Worm (Caenorhabditis elegans) whole organism, L4/young adult: Measurements from ENCODE around the gene F35D11.1.

Source experiments
- W03F9.2 ChIP-seq: fragments of 150-350 bp; optimal IDR thresholded peaks from 2 replicates; lab custom pipeline; 2014; ENCODE audit warnings: missing biosample characterization, missing genetic modification characterization
- dao-5 ChIP-seq: sonication (generic microtip); optimal IDR thresholded peaks from 2 replicates; lab custom pipeline; 2016; ENCODE audit warnings: missing genotype, missing genetic modification characterization, moderate library complexity, missing compliant biosample characterization
- him-1 ChIP-seq: sonication (generic microtip); optimal IDR thresholded peaks from 2 replicates; lab custom pipeline; 2016; ENCODE audit warnings: missing genotype, missing genetic modification reagents, missing genetic modification characterization, missing compliant biosample characterization

DNA sequence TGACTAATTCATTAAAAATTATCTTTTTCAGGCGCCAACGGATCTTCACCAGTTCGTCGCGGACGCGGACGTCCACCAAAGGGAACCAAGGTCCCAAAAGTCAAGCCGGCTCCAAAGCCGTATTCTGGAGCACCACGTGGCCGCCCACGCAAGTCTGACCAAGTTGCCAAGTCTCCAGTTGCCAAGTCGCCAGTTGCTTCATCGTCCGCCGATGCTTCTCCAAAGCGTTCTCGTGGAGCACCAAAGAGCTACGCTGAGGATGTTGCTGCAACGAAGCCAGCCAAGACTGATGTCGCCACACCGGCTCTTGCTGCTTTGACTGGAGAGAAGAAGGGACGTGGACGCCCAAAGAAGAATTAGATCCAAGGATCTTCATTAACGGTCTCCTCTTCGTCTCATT is 46.5 kb downstream of the F35D11.1 start:
- no peak for TF ChIP-seq dao-5 (tag; lab: Kevin White, UChicago)
- TF ChIP-seq him-1 (tag; lab: Kevin White, UChicago) = no peak
- TF ChIP-seq W03F9.2 (tag; lab: Kevin White, UChicago) = no peak
